Fruit fly (Drosophila melanogaster): Measurements from ENCODE around the gene crb.

- TF ChIP-seq tj (GFP tag; optimal IDR thresholded peaks at IDR 0.05) (no peak), kay (GFP tag; ENCODE audit: borderline replicate concordance) (no peak), CG12768 (GFP tag; optimal IDR thresholded peaks at IDR 0.05) (no peak), ovo (GFP tag; optimal IDR thresholded peaks at IDR 0.05) (no peak), CG33017 (tag; optimal IDR thresholded peaks at IDR 0.05) (no peak), CG11617 (GFP tag; optimal IDR thresholded peaks at IDR 0.05) (no peak), CG14711 (tag; optimal IDR thresholded peaks at IDR 0.05) (no peak), Hr96 (GFP tag; optimal IDR thresholded peaks at IDR 0.05) (no peak), toe (GFP tag; optimal IDR thresholded peaks at IDR 0.05) (no peak), CG7101 (tag; optimal IDR thresholded peaks at IDR 0.05) (no peak), bab1 (GFP tag; optimal IDR thresholded peaks at IDR 0.05) (no peak)
Observed at dm6 chr3R:24279291-24279690, 15.6 kb upstream of the crb start, which contains the start of gene shps.

Measured in whole organism, adult.